Fruit fly (Drosophila melanogaster) whole organism, embryonic: ENCODE data around the gene not.

Source experiments
- Abd-B ChIP-seq: fragments of 200-800 bp; sonication (Bioruptor generic); optimal IDR thresholded peaks from 2 replicates; lab custom pipeline; 2018; ENCODE audit warnings: missing biosample characterization, mild to moderate bottlenecking, missing genetic modification characterization, moderate library complexity
- Antp ChIP-seq: fragments of 200-800 bp; sonication (Bioruptor generic); optimal IDR thresholded peaks from 3 replicates; lab custom pipeline; 2016; ENCODE audit warnings: missing biosample characterization, missing genetic modification characterization
- Atf-2 ChIP-seq: fragments of 200-800 bp; sonication (Bioruptor generic); optimal IDR thresholded peaks from 2 replicates; lab custom pipeline; 2016; ENCODE audit warnings: missing biosample characterization, missing genetic modification characterization
- CG10321 ChIP-seq: fragments of 200-800 bp; sonication (Bioruptor generic); IDR thresholded peaks from 2 replicates; pipeline ENCODE4 v1.3.6; 2022; ENCODE audit warnings: missing biosample characterization, missing genetic modification characterization
- CG11247 ChIP-seq: fragments of 200-800 bp; sonication (Bioruptor generic); IDR thresholded peaks from 2 replicates; pipeline ENCODE4 v1.3.6; 2022; ENCODE audit warnings: missing biosample characterization, missing genetic modification characterization
- CG11456 ChIP-seq: fragments of 200-800 bp; sonication (Bioruptor generic); IDR thresholded peaks from 3 replicates; pipeline ENCODE4 v1.3.6; 2022; ENCODE audit warnings: missing biosample characterization, missing genetic modification characterization
- CG12744 ChIP-seq: fragments of 200-800 bp; sonication (Bioruptor generic); optimal IDR thresholded peaks from 2 replicates; lab custom pipeline; 2016; ENCODE audit warnings: missing biosample characterization, missing genetic modification characterization
- CG14014 ChIP-seq: fragments of 200-800 bp; sonication (Bioruptor generic); IDR thresholded peaks from 2 replicates; pipeline ENCODE4 v1.3.6; 2022; ENCODE audit warnings: missing biosample characterization, missing genetic modification characterization
- CG15601 ChIP-seq: fragments of 200-800 bp; sonication (Bioruptor generic); optimal IDR thresholded peaks from 3 replicates; lab custom pipeline; 2019; ENCODE audit warnings: missing biosample characterization, mild to moderate bottlenecking, missing genetic modification characterization, moderate library complexity
- CG1603 ChIP-seq: fragments of 200-800 bp; sonication (Bioruptor generic); optimal IDR thresholded peaks from 2 replicates; lab custom pipeline; 2019; ENCODE audit warnings: missing biosample characterization, mild to moderate bottlenecking, missing genetic modification characterization, moderate library complexity
- CG2202 ChIP-seq: fragments of 200-800 bp; sonication (Bioruptor generic); optimal IDR thresholded peaks from 2 replicates; lab custom pipeline; 2018; ENCODE audit warnings: missing biosample characterization, mild to moderate bottlenecking, missing genetic modification characterization
- CG2712 ChIP-seq: fragments of 200-800 bp; optimal IDR thresholded peaks from 3 replicates; lab custom pipeline; 2019; ENCODE audit warnings: missing biosample characterization, mild to moderate bottlenecking, missing genetic modification characterization, moderate library complexity
- CG31441 ChIP-seq: fragments of 200-800 bp; sonication (Bioruptor generic); IDR thresholded peaks from 2 replicates; pipeline ENCODE4 v1.3.6; 2022; ENCODE audit warnings: missing biosample characterization, missing genetic modification characterization
- CG34224 ChIP-seq: fragments of 200-800 bp; sonication (Bioruptor generic); IDR thresholded peaks from 3 replicates; pipeline ENCODE4 v1.3.6; 2022; ENCODE audit warnings: missing biosample characterization, missing genetic modification characterization; ENCODE audit not compliant: partially characterized antibody
- CG4854 ChIP-seq: fragments of 200-800 bp; sonication (Bioruptor generic); optimal IDR thresholded peaks from 2 replicates; lab custom pipeline; 2016; ENCODE audit warnings: missing biosample characterization, missing genetic modification characterization, inconsistent platforms
- CG5953 ChIP-seq: fragments of 200-800 bp; sonication (Bioruptor generic); IDR thresholded peaks from 2 replicates; pipeline ENCODE4 v1.3.6; 2022; ENCODE audit warnings: missing biosample characterization, missing genetic modification characterization
- CG6175 ChIP-seq: fragments of 200-800 bp; sonication (Bioruptor generic); IDR thresholded peaks from 3 replicates; pipeline ENCODE4 v1.3.6; 2022; ENCODE audit warnings: missing biosample characterization, missing genetic modification characterization
- CG7928 ChIP-seq: fragments of 200-800 bp; sonication (Bioruptor generic); optimal IDR thresholded peaks from 2 replicates; lab custom pipeline; 2017; ENCODE audit warnings: missing biosample characterization, mild to moderate bottlenecking, missing genetic modification characterization
- CG7963 ChIP-seq: fragments of 200-800 bp; sonication (Bioruptor generic); IDR thresholded peaks from 3 replicates; pipeline ENCODE4 v1.3.6; 2022; ENCODE audit warnings: missing biosample characterization, missing genetic modification characterization; ENCODE audit not compliant: partially characterized antibody
- CG7987 ChIP-seq: fragments of 200-800 bp; sonication (Bioruptor generic); optimal IDR thresholded peaks from 2 replicates; lab custom pipeline; 2018; ENCODE audit warnings: missing biosample characterization, mild to moderate bottlenecking, missing genetic modification characterization, moderate library complexity
- CG8281 ChIP-seq: fragments of 200-800 bp; sonication (Bioruptor generic); optimal IDR thresholded peaks from 2 replicates; lab custom pipeline; 2018; ENCODE audit warnings: missing biosample characterization, mild to moderate bottlenecking, missing genetic modification characterization, moderate library complexity
- Camta ChIP-seq: fragments of 200-800 bp; sonication (Bioruptor generic); optimal IDR thresholded peaks from 2 replicates; lab custom pipeline; 2016; ENCODE audit warnings: missing biosample characterization, missing genetic modification characterization
- Dref ChIP-seq: fragments of 200-800 bp; sonication (Bioruptor generic); IDR thresholded peaks from 2 replicates; pipeline ENCODE4 v1.3.6; 2022; ENCODE audit warnings: missing biosample characterization, missing genetic modification characterization
- Fer2 ChIP-seq: fragments of 200-800 bp; sonication (Bioruptor generic); optimal IDR thresholded peaks from 2 replicates; lab custom pipeline; 2018; ENCODE audit warnings: missing biosample characterization, mild to moderate bottlenecking, missing genetic modification characterization, moderate library complexity
- Gug ChIP-seq: fragments of 200-800 bp; sonication (Bioruptor generic); IDR thresholded peaks from 4 replicates; pipeline ENCODE4 v1.3.6; 2022; ENCODE audit warnings: missing biosample characterization, missing genetic modification characterization
- HLHmδ ChIP-seq: fragments of 200-800 bp; sonication (Bioruptor generic); optimal IDR thresholded peaks from 2 replicates; lab custom pipeline; 2018; ENCODE audit warnings: missing biosample characterization, mild to moderate bottlenecking, missing genetic modification characterization, moderate library complexity
- NC2β ChIP-seq: fragments of 200-800 bp; sonication (Bioruptor generic); optimal IDR thresholded peaks from 2 replicates; lab custom pipeline; 2016; ENCODE audit warnings: missing biosample characterization, missing genetic modification characterization
- Nf-YC ChIP-seq: fragments of 200-800 bp; optimal IDR thresholded peaks from 3 replicates; lab custom pipeline; 2019; ENCODE audit warnings: missing biosample characterization, mild to moderate bottlenecking, missing genetic modification characterization, moderate library complexity
- Oaz ChIP-seq: fragments of 200-800 bp; sonication (Bioruptor generic); IDR thresholded peaks from 2 replicates; pipeline ENCODE4 v1.3.6; 2022; ENCODE audit warnings: missing biosample characterization, missing genetic modification characterization
- Oli ChIP-seq: fragments of 200-800 bp; sonication (Bioruptor generic); optimal IDR thresholded peaks from 2 replicates; lab custom pipeline; 2018; ENCODE audit warnings: missing biosample characterization, mild to moderate bottlenecking, missing genetic modification characterization, moderate library complexity
- Xbp1 ChIP-seq: fragments of 200-800 bp; sonication (Bioruptor generic); optimal IDR thresholded peaks from 3 replicates; lab custom pipeline; 2016; ENCODE audit warnings: missing biosample characterization, mild to moderate bottlenecking, missing genetic modification characterization
- amos ChIP-seq: fragments of 200-800 bp; sonication (Bioruptor generic); IDR thresholded peaks from 2 replicates; pipeline ENCODE4 v1.3.6; 2022; ENCODE audit warnings: missing biosample characterization, missing genetic modification characterization; ENCODE audit not compliant: partially characterized antibody
- br ChIP-seq: fragments of >200 bp; optimal IDR thresholded peaks from 2 replicates; lab custom pipeline; 2017
- caup ChIP-seq: fragments of 200-800 bp; sonication (Bioruptor generic); optimal IDR thresholded peaks from 3 replicates; lab custom pipeline; 2017; ENCODE audit warnings: missing biosample characterization, mild to moderate bottlenecking, missing genetic modification characterization, moderate library complexity; ENCODE audit not compliant: severe bottlenecking
- ci ChIP-seq: fragments of 200-800 bp; sonication (Bioruptor generic); IDR thresholded peaks from 3 replicates; pipeline ENCODE4 v1.3.6; 2022; ENCODE audit warnings: missing biosample characterization, missing genetic modification characterization
- crp ChIP-seq, 2 experiments: fragments of 200-800 bp; sonication (Bioruptor generic); optimal IDR thresholded peaks; 2 replicates in 1 of 2; 3 replicates in 1 of 2; lab custom pipeline; 2017; ENCODE audit warnings: missing biosample characterization in 2 of 2, missing genetic modification characterization in 2 of 2, mild to moderate bottlenecking in 1 of 2, moderate library complexity in 1 of 2
- dati ChIP-seq: fragments of 200-800 bp; sonication (Bioruptor generic); IDR thresholded peaks from 2 replicates; pipeline ENCODE4 v1.3.6; 2022; ENCODE audit warnings: missing biosample characterization, missing genetic modification characterization
- jumu ChIP-seq: fragments of 200-800 bp; sonication (Bioruptor generic); optimal IDR thresholded peaks from 3 replicates; lab custom pipeline; 2016; ENCODE audit warnings: missing biosample characterization, missing genetic modification characterization
- nerfin-2 ChIP-seq: fragments of 200-800 bp; sonication (Bioruptor generic); IDR thresholded peaks from 2 replicates; pipeline ENCODE4 v1.3.6; 2022; ENCODE audit warnings: missing biosample characterization, missing genetic modification characterization; ENCODE audit not compliant: partially characterized antibody
- odd ChIP-seq: fragments of 200-800 bp; sonication (Bioruptor generic); optimal IDR thresholded peaks from 2 replicates; lab custom pipeline; 2017; ENCODE audit warnings: missing biosample characterization, mild to moderate bottlenecking, missing genetic modification characterization
- pfk ChIP-seq: fragments of 200-800 bp; sonication (Bioruptor generic); optimal IDR thresholded peaks from 2 replicates; lab custom pipeline; 2018; ENCODE audit warnings: missing biosample characterization, mild to moderate bottlenecking, missing genetic modification characterization, moderate library complexity
- pita ChIP-seq: fragments of 200-800 bp; sonication (Bioruptor generic); optimal IDR thresholded peaks from 2 replicates; lab custom pipeline; 2017; ENCODE audit warnings: missing biosample characterization, mild to moderate bottlenecking, missing genetic modification characterization
- psq ChIP-seq: fragments of 200-800 bp; sonication (Bioruptor generic); optimal IDR thresholded peaks from 2 replicates; lab custom pipeline; 2017; ENCODE audit warnings: missing biosample characterization, missing genetic modification characterization
- sens-2 ChIP-seq: fragments of 200-800 bp; sonication (Bioruptor generic); IDR thresholded peaks from 2 replicates; pipeline ENCODE4 v1.3.6; 2022; ENCODE audit warnings: missing biosample characterization, missing genetic modification characterization
- seq ChIP-seq: fragments of 200-800 bp; sonication (Bioruptor generic); IDR thresholded peaks from 2 replicates; pipeline ENCODE4 v1.3.6; 2022; ENCODE audit warnings: missing biosample characterization, missing genetic modification characterization
- stc ChIP-seq: fragments of 200-800 bp; sonication (Bioruptor generic); IDR thresholded peaks from 2 replicates; pipeline ENCODE4 v1.3.6; 2022; ENCODE audit warnings: missing biosample characterization, missing genetic modification characterization
- tgo ChIP-seq: fragments of 200-800 bp; sonication (Bioruptor generic); IDR thresholded peaks from 3 replicates; pipeline ENCODE4 v1.3.6; 2022; ENCODE audit warnings: missing biosample characterization, missing genetic modification characterization
- tna ChIP-seq: fragments of 200-800 bp; sonication (Bioruptor generic); IDR thresholded peaks from 2 replicates; pipeline ENCODE4 v1.3.6; 2022; ENCODE audit warnings: missing biosample characterization, missing genetic modification characterization; ENCODE audit not compliant: partially characterized antibody
- toy ChIP-seq: fragments of 200-800 bp; sonication (Bioruptor generic); IDR thresholded peaks from 2 replicates; pipeline ENCODE4 v1.3.6; 2022; ENCODE audit warnings: missing biosample characterization, missing genetic modification characterization
- trem ChIP-seq: fragments of 200-800 bp; optimal IDR thresholded peaks from 3 replicates; lab custom pipeline; 2019; ENCODE audit warnings: missing biosample characterization, mild to moderate bottlenecking, missing genetic modification characterization, moderate library complexity

not gene

dm6 chr3L:18617893-18618577 lies 3.9 kb downstream of the not start, which contains the start of the genes CG13380 and CG4174:
Gene CG13380, minus strand, starts transcription at chr3L:18617943.
Gene CG4174, minus strand, starts transcription at chr3L:18617943.
- TF ChIP-seq tgo (GFP tag; lab: Robert Waterston, UW) (no peak), CG7987 (GFP tag; lab: Kevin White, UChicago) (no peak), CG4854 (GFP tag; lab: Kevin White, UChicago) (no peak), Gug (GFP tag; lab: Robert Waterston, UW) (0 out of 4 replicates have a peak, but pooled peaks have one; percentile 9), Nf-YC (tag; lab: Kevin White, UChicago) (no peak), CG1603 (tag; lab: Kevin White, UChicago) (peak; percentile 61), br (lab: Kevin White, UChicago) (no peak), dati (GFP tag; lab: Robert Waterston, UW) (no peak), Atf-2 (no peak), Antp (GFP tag; lab: Kevin White, UChicago) (no peak), Camta (GFP tag; lab: Kevin White, UChicago) (no peak), CG2712 (no peak), pita (GFP tag; lab: Kevin White, UChicago) (peak; percentile 84), CG11456 (no peak), CG8281 (tag; lab: Kevin White, UChicago) (no peak), odd (no peak), CG10321 (GFP tag; lab: Robert Waterston, UW) (peak; percentile 97), CG12744 (GFP tag; lab: Kevin White, UChicago) (peak; percentile 12), seq (0 out of 2 replicates have a peak, but pooled peaks have one; percentile 32), nerfin-2 (GFP tag; lab: Robert Waterston, UW) (peak; percentile 95), CG15601 (peak; percentile 43), caup (GFP tag; lab: Kevin White, UChicago) (no peak), Abd-B (GFP tag; lab: Kevin White, UChicago) (peak; percentile 10), NC2β (GFP tag; lab: Kevin White, UChicago) (no peak), jumu (GFP tag; lab: Kevin White, UChicago) (no peak), Oli (tag; lab: Kevin White, UChicago) (no peak), CG14014 (peak; percentile 18; the same call in 1 of the 2 replicates), toy (no peak), HLHmδ (GFP tag; lab: Kevin White, UChicago) (peak; percentile 0), pfk (GFP tag; lab: Kevin White, UChicago) (no peak), trem (tag; lab: Kevin White, UChicago) (peak; percentile 33), Oaz (GFP tag; lab: Robert Waterston, UW) (no peak), CG5953 (GFP tag; lab: Robert Waterston, UW) (peak; percentile 41; the same call in 1 of the 2 replicates), stc (GFP tag; lab: Robert Waterston, UW) (0 out of 2 replicates have a peak, but pooled peaks have one; percentile 15), amos (GFP tag; lab: Robert Waterston, UW) (peak; percentile 90), CG7963 (GFP tag; lab: Robert Waterston, UW) (peak; percentile 95), CG11247 (GFP tag; lab: Robert Waterston, UW) (peak; percentile 12; the same call in 1 of the 2 replicates), Dref (GFP tag; lab: Robert Waterston, UW) (peak; percentile 27; the same call in 1 of the 2 replicates), tna (GFP tag; lab: Robert Waterston, UW) (peak; percentile 92), CG34224 (GFP tag; lab: Robert Waterston, UW) (peak; percentile 78), Xbp1 (GFP tag; lab: Kevin White, UChicago) (no peak), ci (no peak), sens-2 (GFP tag; lab: Robert Waterston, UW) (no peak), CG31441 (no peak), Fer2 (tag; lab: Kevin White, UChicago) (no peak), CG2202 (tag; lab: Kevin White, UChicago) (no peak), psq (GFP tag; lab: Kevin White, UChicago) (no peak), crp (GFP tag; optimal IDR thresholded peaks at IDR 0.05; lab: Kevin White, UChicago) (no peak), CG6175 (no peak), CG7928 (GFP tag; lab: Kevin White, UChicago) (no peak)
